Fruit fly (Drosophila melanogaster) whole organism, embryonic: Measurements from ENCODE around the gene CG10064.
A peak's percentile ranks its signal among the peaks of the same experiment; 100 is the strongest.

ENCODE experiments used
- CG11093 ChIP-seq: fragments of 200-800 bp; sonication (Bioruptor generic); IDR thresholded peaks from 3 replicates; pipeline ENCODE4 v1.3.6; 2022; ENCODE audit warnings: missing biosample characterization, missing genetic modification characterization
- CG1233 ChIP-seq: fragments of 200-800 bp; sonication (Bioruptor generic); optimal IDR thresholded peaks from 4 replicates; lab custom pipeline; 2018; ENCODE audit warnings: missing biosample characterization, mild to moderate bottlenecking, missing genetic modification characterization
- CG15601 ChIP-seq: fragments of 200-800 bp; sonication (Bioruptor generic); optimal IDR thresholded peaks from 3 replicates; lab custom pipeline; 2019; ENCODE audit warnings: missing biosample characterization, mild to moderate bottlenecking, missing genetic modification characterization, moderate library complexity
- CG1603 ChIP-seq: fragments of 200-800 bp; sonication (Bioruptor generic); optimal IDR thresholded peaks from 2 replicates; lab custom pipeline; 2019; ENCODE audit warnings: missing biosample characterization, mild to moderate bottlenecking, missing genetic modification characterization, moderate library complexity
- CG17186 ChIP-seq: fragments of 200-800 bp; sonication (Bioruptor generic); optimal IDR thresholded peaks from 3 replicates; lab custom pipeline; 2017; ENCODE audit warnings: missing biosample characterization, missing genetic modification reagents, missing genetic modification characterization
- CG17912 ChIP-seq: fragments of 200-800 bp; sonication (Bioruptor generic); optimal IDR thresholded peaks from 2 replicates; lab custom pipeline; 2018; ENCODE audit warnings: missing biosample characterization, mild to moderate bottlenecking, missing genetic modification characterization
- CG18764 ChIP-seq: fragments of 200-800 bp; sonication (Bioruptor generic); optimal IDR thresholded peaks from 3 replicates; lab custom pipeline; 2016; ENCODE audit warnings: missing biosample characterization, missing genetic modification characterization
- CG2678 ChIP-seq: fragments of 200-800 bp; sonication (Bioruptor generic); optimal IDR thresholded peaks from 3 replicates; lab custom pipeline; 2019; ENCODE audit warnings: missing biosample characterization, mild to moderate bottlenecking, missing genetic modification characterization, moderate library complexity
- CG31224 ChIP-seq: fragments of 200-800 bp; sonication (Bioruptor generic); IDR thresholded peaks from 2 replicates; pipeline ENCODE4 v1.3.6; 2022; ENCODE audit warnings: missing biosample characterization, missing genetic modification characterization
- CG3726 ChIP-seq: fragments of 200-800 bp; sonication (Bioruptor generic); IDR thresholded peaks from 3 replicates; pipeline ENCODE4, ENCODE4 v1.3.6; 2022; ENCODE audit warnings: missing biosample characterization, missing genetic modification characterization
- CG4424 ChIP-seq: fragments of 200-800 bp; sonication (Bioruptor generic); optimal IDR thresholded peaks from 3 replicates; lab custom pipeline; 2016; ENCODE audit warnings: missing biosample characterization, missing genetic modification characterization
- CG6791 ChIP-seq: fragments of 200-800 bp; sonication (Bioruptor generic); IDR thresholded peaks from 3 replicates; pipeline ENCODE4 v1.3.6; 2022; ENCODE audit warnings: missing biosample characterization, missing genetic modification characterization; ENCODE audit not compliant: partially characterized antibody
- CG9437 ChIP-seq: fragments of 200-800 bp; sonication (Bioruptor generic); optimal IDR thresholded peaks from 2 replicates; lab custom pipeline; 2018; ENCODE audit warnings: missing biosample characterization, mild to moderate bottlenecking, missing genetic modification characterization
- Camta ChIP-seq: fragments of 200-800 bp; sonication (Bioruptor generic); optimal IDR thresholded peaks from 2 replicates; lab custom pipeline; 2016; ENCODE audit warnings: missing biosample characterization, missing genetic modification characterization
- Deaf1 ChIP-seq: fragments of 200-800 bp; optimal IDR thresholded peaks from 3 replicates; lab custom pipeline; 2019; ENCODE audit warnings: missing biosample characterization, mild to moderate bottlenecking, missing genetic modification characterization, moderate library complexity
- Dip3 ChIP-seq: fragments of 200-800 bp; sonication (Bioruptor generic); optimal IDR thresholded peaks from 3 replicates; lab custom pipeline; 2016; ENCODE audit warnings: missing biosample characterization, missing genetic modification characterization
- Doc3 ChIP-seq: fragments of 200-800 bp; sonication (Bioruptor generic); IDR thresholded peaks from 3 replicates; pipeline ENCODE4 v1.3.6; 2022; ENCODE audit warnings: missing biosample characterization, missing genetic modification characterization; ENCODE audit not compliant: partially characterized antibody
- Jarid2 ChIP-seq: fragments of 200-800 bp; sonication (Bioruptor generic); optimal IDR thresholded peaks from 3 replicates; lab custom pipeline; 2017; ENCODE audit warnings: mild to moderate bottlenecking, missing biosample characterization, missing genetic modification reagents, missing genetic modification characterization
- MBD-R2 ChIP-seq: fragments of 200-800 bp; sonication (Bioruptor generic); IDR thresholded peaks from 2 replicates; pipeline ENCODE4 v1.3.6; 2022; ENCODE audit warnings: missing biosample characterization, missing genetic modification characterization
- Max ChIP-seq: fragments of 200-800 bp; sonication (Bioruptor generic); optimal IDR thresholded peaks from 2 replicates; lab custom pipeline; 2016; ENCODE audit warnings: missing biosample characterization, mild to moderate bottlenecking, missing genetic modification characterization
- NFAT ChIP-seq: fragments of 200-800 bp; sonication (Bioruptor generic); IDR thresholded peaks from 2 replicates; pipeline ENCODE4 v1.3.6; 2022; ENCODE audit warnings: missing biosample characterization, missing genetic modification characterization
- Nf-YB ChIP-seq: fragments of 200-800 bp; sonication (Bioruptor generic); optimal IDR thresholded peaks from 3 replicates; lab custom pipeline; 2019; ENCODE audit warnings: missing biosample characterization, mild to moderate bottlenecking, missing genetic modification characterization, moderate library complexity
- Nf-YC ChIP-seq: fragments of 200-800 bp; optimal IDR thresholded peaks from 3 replicates; lab custom pipeline; 2019; ENCODE audit warnings: missing biosample characterization, mild to moderate bottlenecking, missing genetic modification characterization, moderate library complexity
- Taf1 ChIP-seq: fragments of 200-800 bp; sonication (Bioruptor generic); IDR thresholded peaks from 2 replicates; pipeline ENCODE4 v1.3.6; 2022; ENCODE audit warnings: missing biosample characterization, missing genetic modification characterization
- Trl ChIP-seq, 3 experiments: fragments of >200 bp in 2 of 3; fragments of 200-800 bp in 1 of 3; sonication (Bioruptor generic) in 1 of 3; optimal IDR thresholded peaks; 2 replicates in 1 of 3; 3 replicates in 2 of 3; lab custom pipeline; 2016 to 2017; ENCODE audit warnings: missing biosample characterization in 1 of 3, missing genetic modification characterization in 1 of 3
- ash1 ChIP-seq: fragments of 200-800 bp; sonication (Bioruptor generic); optimal IDR thresholded peaks from 2 replicates; lab custom pipeline; 2018; ENCODE audit warnings: missing biosample characterization, mild to moderate bottlenecking, missing genetic modification characterization
- bbx ChIP-seq: fragments of 200-800 bp; sonication (Bioruptor generic); IDR thresholded peaks from 2 replicates; pipeline ENCODE4 v1.3.6; 2022; ENCODE audit warnings: missing biosample characterization, missing genetic modification characterization; ENCODE audit not compliant: partially characterized antibody
- bowl ChIP-seq: fragments of 200-800 bp; sonication (Bioruptor generic); IDR thresholded peaks from 2 replicates; pipeline ENCODE4 v1.3.6; 2022; ENCODE audit warnings: missing biosample characterization, missing genetic modification characterization
- crc ChIP-seq: fragments of 200-800 bp; sonication (Bioruptor generic); optimal IDR thresholded peaks from 2 replicates; lab custom pipeline; 2016; ENCODE audit warnings: missing biosample characterization, missing genetic modification characterization
- dan ChIP-seq: fragments of 200-800 bp; sonication (Bioruptor generic); IDR thresholded peaks from 2 replicates; pipeline ENCODE4 v1.3.6; 2022; ENCODE audit warnings: missing biosample characterization, missing genetic modification characterization
- dati ChIP-seq: fragments of 200-800 bp; sonication (Bioruptor generic); IDR thresholded peaks from 2 replicates; pipeline ENCODE4 v1.3.6; 2022; ENCODE audit warnings: missing biosample characterization, missing genetic modification characterization
- emc ChIP-seq: fragments of 200-800 bp; sonication (Bioruptor generic); optimal IDR thresholded peaks from 2 replicates; lab custom pipeline; 2016; ENCODE audit warnings: missing biosample characterization, missing genetic modification characterization
- en ChIP-seq: fragments of 200-800 bp; sonication (Bioruptor generic); optimal IDR thresholded peaks from 2 replicates; lab custom pipeline; 2016; ENCODE audit warnings: missing biosample characterization, missing genetic modification characterization
- exex ChIP-seq: fragments of 200-800 bp; sonication (Bioruptor generic); optimal IDR thresholded peaks from 4 replicates; lab custom pipeline; 2018; ENCODE audit warnings: missing biosample characterization, mild to moderate bottlenecking, missing genetic modification characterization, moderate library complexity
- fd96Cb ChIP-seq: fragments of 200-800 bp; sonication (Bioruptor generic); optimal IDR thresholded peaks from 2 replicates; lab custom pipeline; 2018; ENCODE audit warnings: missing biosample characterization, mild to moderate bottlenecking, missing genetic modification characterization, moderate library complexity
- inv ChIP-seq: fragments of 200-800 bp; sonication (Bioruptor generic); IDR thresholded peaks from 2 replicates; pipeline ENCODE4 v1.3.6; 2022; ENCODE audit warnings: missing biosample characterization, missing genetic modification characterization; ENCODE audit not compliant: partially characterized antibody
- lmd ChIP-seq: fragments of 200-800 bp; sonication (Bioruptor generic); IDR thresholded peaks from 2 replicates; pipeline ENCODE4 v1.3.6; 2022; ENCODE audit warnings: missing biosample characterization, missing genetic modification characterization
- mld ChIP-seq: fragments of 200-800 bp; sonication (Bioruptor generic); IDR thresholded peaks from 3 replicates; pipeline ENCODE4 v1.3.6; 2022; ENCODE audit warnings: missing biosample characterization, missing genetic modification characterization; ENCODE audit not compliant: partially characterized antibody
- p53 ChIP-seq: fragments of 200-800 bp; sonication (Bioruptor generic); optimal IDR thresholded peaks from 2 replicates; lab custom pipeline; 2016; ENCODE audit warnings: missing biosample characterization, missing genetic modification characterization
- pan ChIP-seq, 4 experiments: fragments of >200 bp in 3 of 4; fragments of 200-800 bp in 1 of 4; sonication (Bioruptor generic) in 1 of 4; optimal IDR thresholded peaks in 3 of 4; IDR thresholded peaks in 1 of 4; 2 replicates each; pipeline versions ENCODE4 v1.3.6 to Lab custom; 2017 to 2022; ENCODE audit warnings: missing biosample characterization in 2 of 4, missing genetic modification characterization in 2 of 4, mixed read lengths in 1 of 4
- repo ChIP-seq: fragments of 200-800 bp; sonication (Bioruptor generic); optimal IDR thresholded peaks from 2 replicates; lab custom pipeline; 2016; ENCODE audit warnings: missing biosample characterization, missing genetic modification characterization
- sd ChIP-seq: fragments of 200-800 bp; sonication (Bioruptor generic); optimal IDR thresholded peaks from 3 replicates; lab custom pipeline; 2018; ENCODE audit warnings: missing biosample characterization, mild to moderate bottlenecking, missing genetic modification characterization, moderate library complexity
- slou ChIP-seq: fragments of 200-800 bp; sonication (Bioruptor generic); optimal IDR thresholded peaks from 3 replicates; lab custom pipeline; 2016; ENCODE audit warnings: missing biosample characterization, missing genetic modification characterization
- so ChIP-seq: fragments of 200-800 bp; sonication (Bioruptor generic); IDR thresholded peaks from 3 replicates; pipeline ENCODE4 v1.3.6; 2022; ENCODE audit warnings: missing biosample characterization, missing genetic modification characterization
- sr ChIP-seq: fragments of 200-800 bp; sonication (Bioruptor generic); IDR thresholded peaks from 3 replicates; pipeline ENCODE4 v1.3.6; 2022; ENCODE audit warnings: missing biosample characterization, missing genetic modification characterization
- tin ChIP-seq: fragments of 200-800 bp; sonication (Bioruptor generic); optimal IDR thresholded peaks from 3 replicates; lab custom pipeline; 2016; ENCODE audit warnings: missing biosample characterization, missing genetic modification characterization
- toy ChIP-seq: fragments of 200-800 bp; sonication (Bioruptor generic); IDR thresholded peaks from 2 replicates; pipeline ENCODE4 v1.3.6; 2022; ENCODE audit warnings: missing biosample characterization, missing genetic modification characterization
- unc-4 ChIP-seq: fragments of 200-800 bp; sonication (Bioruptor generic); IDR thresholded peaks from 2 replicates; pipeline ENCODE4 v1.3.6; 2022; ENCODE audit warnings: missing biosample characterization, missing genetic modification characterization; ENCODE audit not compliant: partially characterized antibody
- wdn ChIP-seq: fragments of 200-800 bp; sonication (Bioruptor generic); IDR thresholded peaks from 2 replicates; pipeline ENCODE4 v1.3.6; 2022; ENCODE audit warnings: missing biosample characterization, missing genetic modification characterization
- z ChIP-seq: fragments of 200-800 bp; sonication (Bioruptor generic); IDR thresholded peaks from 3 replicates; pipeline ENCODE4 v1.3.6; 2022; ENCODE audit warnings: missing biosample characterization, missing genetic modification characterization

The CG10064 gene

dm6 chr3L:6990288-6990687 is 22.6 kb upstream of the CG10064 start, which contains the start of gene bin:
TSS of gene bin (plus strand) at chr3L:6990622.
- TF ChIP-seq NFAT (GFP tag; lab: Robert Waterston, UW) (no peak), exex (tag; lab: Kevin White, UChicago) (no peak), emc (GFP tag; lab: Kevin White, UChicago) (no peak), CG17912 (GFP tag; lab: Kevin White, UChicago) (no peak), CG11093 (GFP tag; lab: Robert Waterston, UW) (no peak), en (no peak), CG17186 (GFP tag; lab: Kevin White, UChicago) (no peak), Nf-YC (tag; lab: Kevin White, UChicago) (peak; percentile 77), sd (peak; percentile 6), sr (GFP tag; lab: Robert Waterston, UW) (peak; percentile 95), CG1233 (no peak), dati (GFP tag; lab: Robert Waterston, UW) (no peak), Taf1 (no peak), CG4424 (GFP tag; lab: Kevin White, UChicago) (no peak), lmd (no peak), Trl (optimal IDR thresholded peaks at IDR 0.05; lab: Kevin White, UChicago) (peak; percentile 1 to 26), Trl (GFP tag; optimal IDR thresholded peaks at IDR 0.05; lab: Kevin White, UChicago) (no peak), z (peak; percentile 83), toy (no peak), CG3726 (GFP tag; lab: Robert Waterston, UW) (no peak), MBD-R2 (no peak), Deaf1 (tag; lab: Kevin White, UChicago) (peak; percentile 53), mld (GFP tag; lab: Robert Waterston, UW) (no peak), CG15601 (tag; lab: Kevin White, UChicago) (no peak), dan (GFP tag; lab: Robert Waterston, UW) (no peak), inv (no peak), CG6791 (GFP tag; lab: Robert Waterston, UW) (no peak), bowl (GFP tag; lab: Robert Waterston, UW) (no peak), slou (no peak), CG18764 (GFP tag; lab: Kevin White, UChicago) (no peak), fd96Cb (tag; lab: Kevin White, UChicago) (no peak), crc (GFP tag; lab: Kevin White, UChicago) (no peak), unc-4 (GFP tag; lab: Robert Waterston, UW) (no peak), Nf-YB (GFP tag; lab: Kevin White, UChicago) (peak; percentile 85), wdn (GFP tag; lab: Robert Waterston, UW) (no peak)
- TF ChIP-seq, all 482 proteins: peak for 7

dm6 chr3L:6988942-6989569 is 21.4 kb upstream of the CG10064 start:
- peak; percentile 68 for TF ChIP-seq CG31224 (GFP tag; lab: Robert Waterston, UW)
- no peak for TF ChIP-seq Dip3 (GFP tag; lab: Kevin White, UChicago)
- peak; percentile 92 for TF ChIP-seq CG9437 (GFP tag; lab: Kevin White, UChicago)
- TF ChIP-seq pan (optimal IDR thresholded peaks at IDR 0.05; lab: Kevin White, UChicago): no peak
- peak in 1 of 2 experiments; percentile 85 for TF ChIP-seq pan (GFP tag; optimal IDR thresholded peaks at IDR 0.05 in 1 of 2, IDR thresholded peaks at IDR 0.05 in 1 of 2)
- TF ChIP-seq so (GFP tag; lab: Robert Waterston, UW): peak; percentile 79; the same call in 2 of the 3 replicates
- TF ChIP-seq Camta: peak; percentile 79
- peak; percentile 93 for TF ChIP-seq tin
- TF ChIP-seq bbx (GFP tag; lab: Robert Waterston, UW): peak; percentile 28; the same call in 1 of the 2 replicates
- TF ChIP-seq CG1603 (tag; lab: Kevin White, UChicago): peak; percentile 51
- TF ChIP-seq repo (GFP tag; lab: Kevin White, UChicago): peak; percentile 1
- TF ChIP-seq p53 (GFP tag; lab: Kevin White, UChicago): peak; percentile 36
- TF ChIP-seq wdn (GFP tag; lab: Robert Waterston, UW): peak; percentile 62; the same call in 1 of the 2 replicates
- TF ChIP-seq CG2678 (tag; lab: Kevin White, UChicago): peak; percentile 98
- TF ChIP-seq ash1 (GFP tag; lab: Kevin White, UChicago): no peak
- peak; percentile 79 for TF ChIP-seq Max (GFP tag; lab: Kevin White, UChicago)
- no peak; the same call in 2 of the 3 replicates for TF ChIP-seq Doc3 (GFP tag; lab: Robert Waterston, UW)
- TF ChIP-seq CG17186 (GFP tag; lab: Kevin White, UChicago): peak; percentile 33
- TF ChIP-seq Jarid2 (GFP tag; lab: Kevin White, UChicago): peak; percentile 79
